Fruit fly (Drosophila melanogaster) whole organism, prepupa: ENCODE measurements around the gene Sdhaf3.

Experiments used
- CG3032 ChIP-seq: fragments of 200-800 bp; optimal IDR thresholded peaks from 2 replicates; lab custom pipeline; 2019; ENCODE audit warnings: missing biosample characterization, mild to moderate bottlenecking, missing genetic modification characterization, moderate library complexity
- CG6792 ChIP-seq: fragments of 200-800 bp; sonication (Bioruptor generic); optimal IDR thresholded peaks from 3 replicates; lab custom pipeline; 2016; ENCODE audit warnings: missing biosample characterization, missing genetic modification characterization
- CG7368 ChIP-seq: fragments of 200-800 bp; sonication (Bioruptor generic); optimal IDR thresholded peaks from 3 replicates; lab custom pipeline; 2016; ENCODE audit warnings: missing biosample characterization, missing genetic modification characterization
- CG8119 ChIP-seq: fragments of 200-800 bp; sonication (Bioruptor generic); IDR thresholded peaks from 3 replicates; pipeline ENCODE4 v1.3.6; 2022; ENCODE audit warnings: missing biosample characterization, missing genetic modification characterization
- Ets96B ChIP-seq: fragments of 200-800 bp; optimal IDR thresholded peaks from 2 replicates; lab custom pipeline; 2019; ENCODE audit warnings: missing biosample characterization, mild to moderate bottlenecking, missing genetic modification characterization, moderate library complexity
- Gug ChIP-seq: fragments of 200-800 bp; sonication (Bioruptor generic); IDR thresholded peaks from 2 replicates; pipeline ENCODE4 v1.3.6; 2022; ENCODE audit warnings: missing biosample characterization, missing genetic modification characterization
- achi ChIP-seq: fragments of 200-800 bp; sonication (Bioruptor generic); optimal IDR thresholded peaks from 3 replicates; lab custom pipeline; 2016; ENCODE audit warnings: missing biosample characterization, missing genetic modification characterization
- acj6 ChIP-seq: fragments of 200-800 bp; sonication (Bioruptor generic); optimal IDR thresholded peaks from 3 replicates; lab custom pipeline; 2016; ENCODE audit warnings: missing biosample characterization, missing genetic modification characterization
- ss ChIP-seq, 2 experiments: fragments of 200-800 bp; sonication (Bioruptor generic); optimal IDR thresholded peaks; 2 replicates in 1 of 2; 3 replicates in 1 of 2; lab custom pipeline; 2017 to 2018; ENCODE audit warnings: mild to moderate bottlenecking in 2 of 2, missing biosample characterization in 2 of 2, missing genetic modification characterization in 2 of 2, moderate library complexity in 1 of 2
- topi ChIP-seq: fragments of 200-800 bp; sonication (Bioruptor generic); optimal IDR thresholded peaks from 3 replicates; lab custom pipeline; 2016; ENCODE audit warnings: missing biosample characterization, missing genetic modification characterization

DNA sequence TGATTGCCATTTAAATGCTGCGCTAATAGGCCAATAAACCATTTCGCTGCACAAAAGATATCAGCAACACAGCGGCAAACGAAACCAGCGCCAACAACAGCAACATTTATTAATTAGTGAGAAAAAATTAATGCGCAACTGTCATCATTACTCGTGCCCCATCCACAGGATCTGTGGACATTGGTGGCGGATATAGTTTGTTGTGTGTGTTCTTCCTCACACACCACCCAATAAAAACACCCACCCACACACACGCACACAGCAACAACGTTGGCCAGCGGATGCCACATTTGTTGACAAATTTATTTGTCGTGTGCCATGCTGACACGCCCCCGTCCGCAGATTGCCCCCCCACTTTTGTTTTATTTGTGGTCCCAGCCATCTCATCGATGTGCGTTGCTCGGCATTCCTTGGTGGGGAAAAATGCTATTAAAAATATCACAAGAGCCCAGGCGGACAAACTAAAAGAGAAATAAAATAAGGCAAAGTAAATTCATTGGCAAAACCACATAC, 36.0 kb upstream of the Sdhaf3 start:
- TF ChIP-seq CG8119 (GFP tag; lab: Robert Waterston, UW) (no peak), Ets96B (tag; lab: Kevin White, UChicago) (no peak), CG3032 (tag; lab: Kevin White, UChicago) (no peak), acj6 (GFP tag; lab: Kevin White, UChicago) (no peak), topi (GFP tag; lab: Kevin White, UChicago) (no peak), CG7368 (no peak), achi (GFP tag; lab: Kevin White, UChicago) (no peak), CG6792 (GFP tag; lab: Kevin White, UChicago) (no peak), ss (GFP tag; optimal IDR thresholded peaks at IDR 0.05; lab: Kevin White, UChicago) (no peak), Gug (GFP tag; lab: Robert Waterston, UW) (no peak)
